Worm (Caenorhabditis elegans): ENCODE results near the gene mrps-34.
A peak's percentile ranks its signal among the peaks of the same experiment; 100 is the strongest.

ce11 chrIII:4517781-4518180 lies 24.5 kb downstream of the mrps-34 start:
- peak; percentile 77 for TF ChIP-seq nhr-85 (tag)
- TF ChIP-seq ama-1 (optimal IDR thresholded peaks at IDR 0.05), result no peak
- TF ChIP-seq lin-35 (GFP tag; optimal IDR thresholded peaks at IDR 0.05), result no peak
- TF ChIP-seq C34B4.2 (tag; optimal IDR thresholded peaks at IDR 0.05), result no peak
- no peak for TF ChIP-seq Y116A8C.19 (tag; optimal IDR thresholded peaks at IDR 0.05; ENCODE audit: borderline replicate concordance)
- TF ChIP-seq ceh-90 (tag; optimal IDR thresholded peaks at IDR 0.05), result no peak
- no peak for TF ChIP-seq mab-9 (GFP tag; IDR thresholded peaks at IDR 0.05)
- TF ChIP-seq lsy-2 (tag; optimal IDR thresholded peaks at IDR 0.05), result no peak
- no peak for TF ChIP-seq lir-3 (tag; optimal IDR thresholded peaks at IDR 0.05; ENCODE audit: poor library complexity)

Data from whole organism, L1 larva.